Fruit fly (Drosophila melanogaster) whole organism, embryonic: ENCODE measurements around the gene ana1.

Experiments
- CG10462 ChIP-seq: fragments of 200-800 bp; sonication (Bioruptor generic); optimal IDR thresholded peaks from 2 replicates; lab custom pipeline; 2016; ENCODE audit warnings: missing biosample characterization, missing genetic modification characterization
- CG12071 ChIP-seq: fragments of 200-800 bp; sonication (Bioruptor generic); optimal IDR thresholded peaks from 3 replicates; lab custom pipeline; 2018; ENCODE audit warnings: missing biosample characterization, mild to moderate bottlenecking, missing genetic modification characterization
- CG12236 ChIP-seq: fragments of 200-800 bp; sonication (Bioruptor generic); optimal IDR thresholded peaks from 2 replicates; lab custom pipeline; 2016; ENCODE audit warnings: missing biosample characterization, missing genetic modification characterization
- CG17186 ChIP-seq: fragments of 200-800 bp; sonication (Bioruptor generic); optimal IDR thresholded peaks from 3 replicates; lab custom pipeline; 2017; ENCODE audit warnings: missing biosample characterization, missing genetic modification reagents, missing genetic modification characterization
- CG17829 ChIP-seq: fragments of 200-800 bp; optimal IDR thresholded peaks from 2 replicates; lab custom pipeline; 2019; ENCODE audit warnings: missing biosample characterization, mild to moderate bottlenecking, missing genetic modification characterization, moderate library complexity
- CG18619 ChIP-seq: fragments of 200-800 bp; sonication (Bioruptor generic); optimal IDR thresholded peaks from 3 replicates; lab custom pipeline; 2017; ENCODE audit warnings: missing biosample characterization, mild to moderate bottlenecking, missing genetic modification characterization
- CG2875 ChIP-seq: fragments of 200-800 bp; sonication (Bioruptor generic); optimal IDR thresholded peaks from 2 replicates; lab custom pipeline; 2017; ENCODE audit warnings: missing biosample characterization, mild to moderate bottlenecking, missing genetic modification characterization, missing genetic modification reagents
- CG2889 ChIP-seq: fragments of 200-800 bp; sonication (Bioruptor generic); IDR thresholded peaks from 3 replicates; pipeline ENCODE4 v1.3.6; 2022; ENCODE audit warnings: missing biosample characterization, missing genetic modification characterization
- CG34376 ChIP-seq: fragments of 200-800 bp; sonication (Bioruptor generic); optimal IDR thresholded peaks from 2 replicates; lab custom pipeline; 2018; ENCODE audit warnings: missing biosample characterization, mild to moderate bottlenecking, missing genetic modification characterization
- CG4282 ChIP-seq: fragments of 200-800 bp; sonication (Bioruptor generic); optimal IDR thresholded peaks from 2 replicates; lab custom pipeline; 2016; ENCODE audit warnings: missing biosample characterization, missing genetic modification characterization
- CG6689 ChIP-seq: fragments of 200-800 bp; sonication (Bioruptor generic); IDR thresholded peaks from 2 replicates; pipeline ENCODE4 v1.3.6; 2022; ENCODE audit warnings: missing biosample characterization, missing genetic modification characterization
- CG7271 ChIP-seq: fragments of 200-800 bp; sonication (Bioruptor generic); optimal IDR thresholded peaks from 2 replicates; lab custom pipeline; 2018; ENCODE audit warnings: missing biosample characterization, mild to moderate bottlenecking, missing genetic modification characterization, moderate library complexity
- CG7745 ChIP-seq: fragments of 200-800 bp; sonication (Bioruptor generic); optimal IDR thresholded peaks from 2 replicates; lab custom pipeline; 2018; ENCODE audit warnings: missing biosample characterization, mild to moderate bottlenecking, missing genetic modification characterization, moderate library complexity
- CG7839 ChIP-seq: fragments of 200-800 bp; sonication (Bioruptor generic); optimal IDR thresholded peaks from 3 replicates; lab custom pipeline; 2018; ENCODE audit warnings: missing biosample characterization, mild to moderate bottlenecking, missing genetic modification characterization, moderate library complexity
- CG9817 ChIP-seq: fragments of 200-800 bp; sonication (Bioruptor generic); optimal IDR thresholded peaks from 2 replicates; lab custom pipeline; 2018; ENCODE audit warnings: missing biosample characterization, mild to moderate bottlenecking, missing genetic modification characterization, moderate library complexity
- D ChIP-seq, 2 experiments: fragments of 200-800 bp in 1 of 2; fragments of >200 bp in 1 of 2; sonication (Bioruptor generic) in 1 of 2; optimal IDR thresholded peaks; 2 replicates in 1 of 2; 3 replicates in 1 of 2; lab custom pipeline; 2017; ENCODE audit warnings: mild to moderate bottlenecking in 1 of 2, missing biosample characterization in 1 of 2, missing genetic modification characterization in 1 of 2, missing genetic modification reagents in 1 of 2
- Dll ChIP-seq: fragments of 200-800 bp; sonication (Bioruptor generic); IDR thresholded peaks from 4 replicates; pipeline ENCODE4 v1.3.6; 2022; ENCODE audit warnings: missing biosample characterization, missing genetic modification characterization; ENCODE audit not compliant: partially characterized antibody
- Doc2 ChIP-seq: fragments of 200-800 bp; sonication (Bioruptor generic); IDR thresholded peaks from 2 replicates; pipeline ENCODE4 v1.3.6; 2022; ENCODE audit warnings: missing biosample characterization, missing genetic modification characterization
- E2f1 ChIP-seq: fragments of 200-800 bp; sonication (Bioruptor generic); IDR thresholded peaks from 2 replicates; pipeline ENCODE4 v1.3.6; 2022; ENCODE audit warnings: missing biosample characterization, missing genetic modification characterization
- Ets97D ChIP-seq: fragments of 200-800 bp; sonication (Bioruptor generic); optimal IDR thresholded peaks from 3 replicates; lab custom pipeline; 2016; ENCODE audit warnings: missing biosample characterization, missing genetic modification characterization
- Fer1 ChIP-seq: fragments of 200-800 bp; sonication (Bioruptor generic); optimal IDR thresholded peaks from 2 replicates; lab custom pipeline; 2017; ENCODE audit warnings: missing biosample characterization, mild to moderate bottlenecking, missing genetic modification characterization
- HHEX ChIP-seq: fragments of 200-800 bp; sonication (Bioruptor generic); optimal IDR thresholded peaks from 3 replicates; lab custom pipeline; 2017; ENCODE audit warnings: missing biosample characterization, mild to moderate bottlenecking, missing genetic modification characterization, missing genetic modification reagents
- Kr ChIP-seq: fragments of 200-800 bp; sonication (Bioruptor generic); optimal IDR thresholded peaks from 2 replicates; lab custom pipeline; 2017; ENCODE audit warnings: missing biosample characterization, mild to moderate bottlenecking, missing genetic modification characterization
- Lpt ChIP-seq: fragments of >200 bp; optimal IDR thresholded peaks from 2 replicates; lab custom pipeline; 2018; ENCODE audit warnings: missing biosample characterization, missing genetic modification characterization
- Mes4 ChIP-seq: fragments of 200-800 bp; sonication (Bioruptor generic); optimal IDR thresholded peaks from 2 replicates; lab custom pipeline; 2016; ENCODE audit warnings: missing biosample characterization, missing genetic modification characterization
- Oli ChIP-seq: fragments of 200-800 bp; sonication (Bioruptor generic); optimal IDR thresholded peaks from 2 replicates; lab custom pipeline; 2018; ENCODE audit warnings: missing biosample characterization, mild to moderate bottlenecking, missing genetic modification characterization, moderate library complexity
- Optix ChIP-seq: fragments of 200-800 bp; sonication (Bioruptor generic); IDR thresholded peaks from 3 replicates; pipeline ENCODE4 v1.3.6; 2022; ENCODE audit warnings: missing biosample characterization, missing genetic modification characterization
- ab ChIP-seq: fragments of 200-800 bp; sonication (Bioruptor generic); optimal IDR thresholded peaks from 2 replicates; lab custom pipeline; 2016; ENCODE audit warnings: missing biosample characterization, missing genetic modification characterization
- ash1 ChIP-seq: fragments of 200-800 bp; sonication (Bioruptor generic); optimal IDR thresholded peaks from 2 replicates; lab custom pipeline; 2018; ENCODE audit warnings: missing biosample characterization, mild to moderate bottlenecking, missing genetic modification characterization
- bsh ChIP-seq, 2 experiments: fragments of 200-800 bp; sonication (Bioruptor generic); optimal IDR thresholded peaks; 2 replicates each; lab custom pipeline; 2017 to 2018; ENCODE audit warnings: mild to moderate bottlenecking in 2 of 2, missing biosample characterization in 2 of 2, missing genetic modification characterization in 2 of 2, moderate library complexity in 1 of 2
- chm ChIP-seq: fragments of 200-800 bp; sonication (Bioruptor generic); IDR thresholded peaks from 2 replicates; pipeline ENCODE4 v1.3.6; 2022; ENCODE audit warnings: missing biosample characterization, missing genetic modification characterization
- dmrt99B ChIP-seq: fragments of 200-800 bp; sonication (Bioruptor generic); optimal IDR thresholded peaks from 2 replicates; lab custom pipeline; 2018; ENCODE audit warnings: missing biosample characterization, mild to moderate bottlenecking, missing genetic modification characterization, moderate library complexity
- eyg ChIP-seq: fragments of 200-800 bp; sonication (Bioruptor generic); optimal IDR thresholded peaks from 3 replicates; lab custom pipeline; 2016; ENCODE audit warnings: missing biosample characterization, missing genetic modification characterization
- grau ChIP-seq: fragments of 200-800 bp; optimal IDR thresholded peaks from 3 replicates; lab custom pipeline; 2019; ENCODE audit warnings: missing biosample characterization, mild to moderate bottlenecking, missing genetic modification characterization, moderate library complexity
- hkb ChIP-seq, 2 experiments: fragments of 200-800 bp in 1 of 2; fragments of >200 bp in 1 of 2; sonication (Bioruptor generic) in 1 of 2; IDR thresholded peaks in 1 of 2; optimal IDR thresholded peaks in 1 of 2; 2 replicates each; pipeline versions ENCODE4 v1.3.6 to Lab custom; 2017 to 2022; ENCODE audit warnings: missing biosample characterization in 1 of 2, missing genetic modification characterization in 1 of 2
- ind ChIP-seq: fragments of 200-800 bp; sonication (Bioruptor generic); optimal IDR thresholded peaks from 3 replicates; lab custom pipeline; 2016; ENCODE audit warnings: missing biosample characterization, missing genetic modification characterization
- inv ChIP-seq: fragments of 200-800 bp; sonication (Bioruptor generic); IDR thresholded peaks from 2 replicates; pipeline ENCODE4 v1.3.6; 2022; ENCODE audit warnings: missing biosample characterization, missing genetic modification characterization; ENCODE audit not compliant: partially characterized antibody
- jumu ChIP-seq: fragments of 200-800 bp; sonication (Bioruptor generic); optimal IDR thresholded peaks from 3 replicates; lab custom pipeline; 2016; ENCODE audit warnings: missing biosample characterization, missing genetic modification characterization
- nau ChIP-seq: fragments of 200-800 bp; sonication (Bioruptor generic); optimal IDR thresholded peaks from 3 replicates; lab custom pipeline; 2017; ENCODE audit warnings: missing biosample characterization, mild to moderate bottlenecking, missing genetic modification characterization, missing genetic modification reagents
- nom ChIP-seq: fragments of 200-800 bp; sonication (Bioruptor generic); optimal IDR thresholded peaks from 2 replicates; lab custom pipeline; 2017; ENCODE audit warnings: missing biosample characterization, missing genetic modification characterization, mild to moderate bottlenecking, moderate library complexity, missing genetic modification reagents
- onecut ChIP-seq: fragments of 200-800 bp; sonication (Bioruptor generic); IDR thresholded peaks from 2 replicates; pipeline ENCODE4 v1.3.6; 2022; ENCODE audit warnings: missing biosample characterization, missing genetic modification characterization
- pho ChIP-seq: fragments of 200-800 bp; sonication (Bioruptor generic); optimal IDR thresholded peaks from 2 replicates; lab custom pipeline; 2016; ENCODE audit warnings: missing biosample characterization, missing genetic modification characterization
- phol ChIP-seq: fragments of 200-800 bp; sonication (Bioruptor generic); optimal IDR thresholded peaks from 3 replicates; lab custom pipeline; 2018; ENCODE audit warnings: missing biosample characterization, mild to moderate bottlenecking, missing genetic modification characterization, moderate library complexity
- sim ChIP-seq: fragments of 200-800 bp; sonication (Bioruptor generic); IDR thresholded peaks from 2 replicates; pipeline ENCODE4 v1.3.6; 2022; ENCODE audit warnings: missing biosample characterization, missing genetic modification characterization
- slou ChIP-seq: fragments of 200-800 bp; sonication (Bioruptor generic); optimal IDR thresholded peaks from 3 replicates; lab custom pipeline; 2016; ENCODE audit warnings: missing biosample characterization, missing genetic modification characterization
- slp2 ChIP-seq: fragments of 200-800 bp; sonication (Bioruptor generic); optimal IDR thresholded peaks from 2 replicates; lab custom pipeline; 2016; ENCODE audit warnings: missing biosample characterization, missing genetic modification characterization
- ttk ChIP-seq: fragments of 200-800 bp; sonication (Bioruptor generic); IDR thresholded peaks from 2 replicates; pipeline ENCODE4 v2.1.2; 2022; ENCODE audit warnings: missing biosample characterization, missing genetic modification characterization
- zen ChIP-seq: fragments of 200-800 bp; sonication (Bioruptor generic); optimal IDR thresholded peaks from 3 replicates; lab custom pipeline; 2018; ENCODE audit warnings: missing biosample characterization, mild to moderate bottlenecking, missing genetic modification characterization, moderate library complexity
- zfh1 ChIP-seq: fragments of 200-800 bp; sonication (Bioruptor generic); IDR thresholded peaks from 3 replicates; pipeline ENCODE4 v1.3.6; 2022; ENCODE audit warnings: missing biosample characterization, missing genetic modification characterization

ana1 gene

DNA sequence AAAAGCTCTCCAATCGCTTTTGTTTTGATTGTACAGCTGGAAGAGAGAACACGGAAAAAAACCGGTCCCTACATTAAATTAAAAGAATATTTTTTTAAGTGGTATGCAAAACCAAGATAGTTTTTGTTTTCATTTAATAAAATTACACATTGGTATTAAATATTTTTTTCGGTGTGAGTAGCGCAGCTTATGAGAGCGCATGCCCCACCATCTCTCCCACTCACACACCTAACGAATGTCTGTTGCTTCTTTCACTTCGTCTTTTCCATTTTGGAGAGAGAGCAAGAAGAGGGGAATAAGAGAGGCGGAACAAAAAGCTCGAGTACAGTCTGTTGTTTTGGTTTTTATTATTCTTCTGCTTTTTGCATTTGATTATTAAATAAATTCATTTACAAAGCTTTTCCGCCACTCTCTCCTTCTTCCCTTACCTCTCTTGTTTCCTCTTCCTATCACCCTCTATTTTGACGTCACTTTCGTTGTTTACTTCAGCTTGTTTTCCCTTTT, 42.2 kb downstream of the ana1 start (continued):
- TF ChIP-seq HHEX (GFP tag; lab: Kevin White, UChicago) (peak; percentile 98), phol (tag; lab: Kevin White, UChicago) (peak; percentile 94), slp2 (GFP tag; lab: Kevin White, UChicago) (peak; percentile 93), CG10462 (GFP tag; lab: Kevin White, UChicago) (peak; percentile 94), chm (GFP tag; lab: Robert Waterston, UW) (peak; percentile 99), Dll (GFP tag; lab: Robert Waterston, UW) (0 out of 4 replicates have a peak, but pooled peaks have one; percentile 18), bsh (GFP tag; optimal IDR thresholded peaks at IDR 0.05; lab: Kevin White, UChicago) (peak; percentile 90 to 98), CG9817 (tag; lab: Kevin White, UChicago) (peak; percentile 96), CG6689 (GFP tag; lab: Robert Waterston, UW) (peak; percentile 97), CG2875 (GFP tag; lab: Kevin White, UChicago) (peak; percentile 96), eyg (GFP tag; lab: Kevin White, UChicago) (peak; percentile 67), dmrt99B (tag; lab: Kevin White, UChicago) (peak; percentile 98), Oli (tag; lab: Kevin White, UChicago) (peak; percentile 96), D (optimal IDR thresholded peaks at IDR 0.05; lab: Kevin White, UChicago) (no peak), D (GFP tag; optimal IDR thresholded peaks at IDR 0.05; lab: Kevin White, UChicago) (peak; percentile 96), Kr (no peak), ab (GFP tag; lab: Kevin White, UChicago) (peak; percentile 82), CG17829 (tag; lab: Kevin White, UChicago) (peak; percentile 98), Doc2 (GFP tag; lab: Robert Waterston, UW) (peak; percentile 88; the same call in 1 of the 2 replicates), Ets97D (peak; percentile 88), CG7745 (tag; lab: Kevin White, UChicago) (peak; percentile 54), Optix (peak; percentile 96), CG4282 (GFP tag; lab: Kevin White, UChicago) (peak; percentile 64), ash1 (peak; percentile 93), hkb (optimal IDR thresholded peaks at IDR 0.05; lab: Kevin White, UChicago) (no peak), hkb (GFP tag; IDR thresholded peaks at IDR 0.05; lab: Robert Waterston, UW) (peak; percentile 99), inv (GFP tag; lab: Robert Waterston, UW) (no peak), nau (GFP tag; lab: Kevin White, UChicago) (peak; percentile 96), zen (tag; lab: Kevin White, UChicago) (peak; percentile 91), slou (GFP tag; lab: Kevin White, UChicago) (peak; percentile 89), jumu (peak; percentile 92), E2f1 (GFP tag; lab: Robert Waterston, UW) (peak; percentile 98), CG7271 (tag; lab: Kevin White, UChicago) (peak; percentile 68), zfh1 (peak; percentile 99), CG17186 (GFP tag; lab: Kevin White, UChicago) (peak; percentile 60), pho (peak; percentile 97), onecut (GFP tag; lab: Robert Waterston, UW) (peak; percentile 95), nom (GFP tag; lab: Kevin White, UChicago) (peak; percentile 88), Fer1 (GFP tag; lab: Kevin White, UChicago) (peak; percentile 99), CG34376 (GFP tag; lab: Kevin White, UChicago) (peak; percentile 98), CG2889 (GFP tag; lab: Robert Waterston, UW) (peak; percentile 95), ind (peak; percentile 96), sim (peak; percentile 94), CG12071 (GFP tag; lab: Kevin White, UChicago) (peak; percentile 96), grau (tag; lab: Kevin White, UChicago) (peak; percentile 97), ttk (GFP tag; lab: Robert Waterston, UW) (peak; percentile 98), CG12236 (GFP tag; lab: Kevin White, UChicago) (peak; percentile 84), CG18619 (peak; percentile 97), CG7839 (peak; percentile 98), Lpt (no peak), Mes4 (GFP tag; lab: Kevin White, UChicago) (peak; percentile 93)
